Fruit fly (Drosophila melanogaster): Measurements from ENCODE around the gene CG3513.

The CG3513 gene

dm6 chr2L:3645339-3645738, 47.6 kb downstream of the CG3513 start:
- no peak for TF ChIP-seq Hr78 (GFP tag; optimal IDR thresholded peaks at IDR 0.05)
- no peak for TF ChIP-seq Dfd (GFP tag; optimal IDR thresholded peaks at IDR 0.05)
- TF ChIP-seq tai (GFP tag; optimal IDR thresholded peaks at IDR 0.05), result no peak
- no peak for TF ChIP-seq CG32264 (GFP tag; optimal IDR thresholded peaks at IDR 0.05)
- no peak for TF ChIP-seq OdsH (GFP tag; optimal IDR thresholded peaks at IDR 0.05)
- TF ChIP-seq lola (GFP tag; optimal IDR thresholded peaks at IDR 0.05), result no peak

All from whole organism, wandering third instar larva.